Worm (Caenorhabditis elegans) whole organism, L1 larva: ENCODE results near the gene C28C12.11.

Experiments
- C04F5.9 ChIP-seq: sonication (generic microtip); optimal IDR thresholded peaks from 2 replicates; lab custom pipeline; 2016; ENCODE audit warnings: missing genetic modification characterization, missing compliant biosample characterization
- C16A3.4 ChIP-seq: fragments of 150-350 bp; optimal IDR thresholded peaks from 2 replicates; lab custom pipeline; 2014; ENCODE audit warnings: missing biosample characterization, missing genetic modification characterization
- Y116A8C.19 ChIP-seq: sonication (generic microtip); optimal IDR thresholded peaks from 2 replicates; lab custom pipeline; 2016; ENCODE audit warnings: missing compliant biosample characterization, missing genetic modification characterization, borderline replicate concordance
- aha-1 ChIP-seq: fragments of 150-350 bp; optimal IDR thresholded peaks from 2 replicates; lab custom pipeline; 2014; ENCODE audit warnings: missing biosample characterization, missing genetic modification characterization
- aly-2 ChIP-seq: fragments of 150-350 bp; optimal IDR thresholded peaks from 2 replicates; lab custom pipeline; 2014; ENCODE audit warnings: missing biosample characterization, missing genetic modification characterization
- blmp-1 ChIP-seq: fragments of 150-350 bp; optimal IDR thresholded peaks from 2 replicates; lab custom pipeline; 2014; ENCODE audit warnings: missing biosample characterization, missing genetic modification characterization
- ceh-82 ChIP-seq, 3 experiments: fragments of 150-350 bp in 1 of 3; sonication (generic microtip) in 2 of 3; optimal IDR thresholded peaks; 2 replicates each; lab custom pipeline; 2014 to 2017; ENCODE audit warnings: missing biosample characterization in 3 of 3, missing genetic modification characterization in 3 of 3
- ceh-88 ChIP-seq: fragments of 200-800 bp; sonication (Bioruptor generic); IDR thresholded peaks from 2 replicates; pipeline ENCODE4 v1.3.6; 2022; ENCODE audit warnings: missing genetic modification characterization, missing compliant biosample characterization
- dpl-1 ChIP-seq, 3 experiments: fragments of 150-350 bp in 2 of 3; sonication (generic microtip) in 1 of 3; optimal IDR thresholded peaks; 2 replicates each; lab custom pipeline; 2014 to 2017; ENCODE audit warnings: missing biosample characterization in 3 of 3, missing genetic modification characterization in 3 of 3, missing genetic modification reagents in 3 of 3
- efl-3 ChIP-seq: fragments of 200-800 bp; sonication (Bioruptor generic); optimal IDR thresholded peaks from 2 replicates; lab custom pipeline; 2018; ENCODE audit warnings: mild to moderate bottlenecking, missing genetic modification characterization, missing compliant biosample characterization
- elt-2 ChIP-seq: sonication (generic microtip); optimal IDR thresholded peaks from 2 replicates; lab custom pipeline; 2016; ENCODE audit warnings: missing genetic modification characterization, mild to moderate bottlenecking, inconsistent platforms, missing compliant biosample characterization, missing genetic modification reagents
- fkh-10 ChIP-seq: sonication (generic microtip); optimal IDR thresholded peaks from 2 replicates; lab custom pipeline; 2017; ENCODE audit warnings: missing biosample characterization, missing genetic modification reagents, missing genetic modification characterization
- fos-1 ChIP-seq: fragments of 150-350 bp; optimal IDR thresholded peaks from 2 replicates; lab custom pipeline; 2014; ENCODE audit warnings: missing biosample characterization, missing genetic modification characterization
- hlh-17 ChIP-seq: fragments of 200-800 bp; sonication (Bioruptor generic); optimal IDR thresholded peaks from 2 replicates; lab custom pipeline; 2018; ENCODE audit warnings: missing genetic modification characterization, mild to moderate bottlenecking, missing compliant biosample characterization, moderate library complexity, borderline replicate concordance
- hlh-4 ChIP-seq: sonication (generic microtip); optimal IDR thresholded peaks from 2 replicates; lab custom pipeline; 2016; ENCODE audit warnings: mild to moderate bottlenecking, missing genetic modification characterization, missing compliant biosample characterization
- hpl-2 ChIP-seq: fragments of 150-350 bp; optimal IDR thresholded peaks from 2 replicates; lab custom pipeline; 2014; ENCODE audit warnings: missing biosample characterization, missing genetic modification reagents, missing genetic modification characterization
- irx-1 ChIP-seq: sonication (generic microtip); optimal IDR thresholded peaks from 2 replicates; lab custom pipeline; 2016; ENCODE audit warnings: missing genetic modification characterization, missing compliant biosample characterization
- isw-1 ChIP-seq: fragments of 200-800 bp; sonication (Bioruptor generic); IDR thresholded peaks from 2 replicates; pipeline ENCODE4 v1.3.6; 2022; ENCODE audit warnings: missing genetic modification characterization, missing compliant biosample characterization
- jun-1 ChIP-seq: fragments of 150-350 bp; optimal IDR thresholded peaks from 2 replicates; lab custom pipeline; 2014; ENCODE audit warnings: missing biosample characterization, missing genetic modification reagents, missing genetic modification characterization
- lin-13 ChIP-seq: fragments of 150-350 bp; optimal IDR thresholded peaks from 2 replicates; lab custom pipeline; 2014; ENCODE audit warnings: missing biosample characterization, missing genetic modification reagents, missing genetic modification characterization
- lin-15B ChIP-seq: fragments of 150-350 bp; sonication (generic microtip); optimal IDR thresholded peaks from 3 replicates; lab custom pipeline; 2014; ENCODE audit warnings: missing biosample characterization, missing genetic modification characterization
- lin-35 ChIP-seq, 2 experiments: fragments of 150-350 bp; optimal IDR thresholded peaks; 2 replicates each; lab custom pipeline; 2014; ENCODE audit warnings: missing biosample characterization in 2 of 2, missing genetic modification characterization in 2 of 2, missing genetic modification reagents in 2 of 2
- lin-39 ChIP-seq: fragments of 150-350 bp; optimal IDR thresholded peaks from 2 replicates; lab custom pipeline; 2014; ENCODE audit warnings: missing biosample characterization, missing genetic modification reagents, missing genetic modification characterization
- lir-3 ChIP-seq: sonication (generic microtip); optimal IDR thresholded peaks from 2 replicates; lab custom pipeline; 2016; ENCODE audit warnings: mild to moderate bottlenecking, missing genetic modification characterization, moderate library complexity, missing compliant biosample characterization; ENCODE audit not compliant: poor library complexity
- mab-9 ChIP-seq: fragments of 200-800 bp; sonication (Bioruptor generic); IDR thresholded peaks from 2 replicates; pipeline ENCODE4 v1.3.6; 2022; ENCODE audit warnings: missing genetic modification reagents, missing genetic modification characterization, missing compliant biosample characterization
- mdl-1 ChIP-seq, 2 experiments: fragments of 150-350 bp; optimal IDR thresholded peaks; 2 replicates each; lab custom pipeline; 2014 to 2017; ENCODE audit warnings: missing biosample characterization in 2 of 2, missing genetic modification characterization in 2 of 2, inconsistent platforms in 1 of 2
- mef-2 ChIP-seq: fragments of 150-350 bp; optimal IDR thresholded peaks from 2 replicates; lab custom pipeline; 2014; ENCODE audit warnings: missing biosample characterization, missing genetic modification characterization
- mep-1 ChIP-seq: fragments of 150-350 bp; optimal IDR thresholded peaks from 2 replicates; lab custom pipeline; 2014; ENCODE audit warnings: missing biosample characterization, missing genetic modification characterization
- nhr-11 ChIP-seq: fragments of 150-350 bp; optimal IDR thresholded peaks from 2 replicates; lab custom pipeline; 2014; ENCODE audit warnings: missing biosample characterization, missing genetic modification characterization
- nhr-12 ChIP-seq: sonication (generic microtip); optimal IDR thresholded peaks from 2 replicates; lab custom pipeline; 2017; ENCODE audit warnings: missing biosample characterization, missing genetic modification characterization
- nhr-20 ChIP-seq: sonication (generic microtip); optimal IDR thresholded peaks from 2 replicates; lab custom pipeline; 2016; ENCODE audit warnings: mild to moderate bottlenecking, missing genetic modification characterization, missing compliant biosample characterization
- nhr-237 ChIP-seq: fragments of 150-350 bp; optimal IDR thresholded peaks from 2 replicates; lab custom pipeline; 2014; ENCODE audit warnings: missing biosample characterization, missing genetic modification characterization
- nhr-47 ChIP-seq: sonication (generic microtip); optimal IDR thresholded peaks from 2 replicates; lab custom pipeline; 2016; ENCODE audit warnings: mild to moderate bottlenecking, missing genetic modification characterization, moderate library complexity, missing compliant biosample characterization
- nhr-71 ChIP-seq: sonication (generic microtip); optimal IDR thresholded peaks from 2 replicates; lab custom pipeline; 2016; ENCODE audit warnings: mild to moderate bottlenecking, missing genetic modification characterization, moderate library complexity, missing compliant biosample characterization
- nhr-77 ChIP-seq: fragments of 150-350 bp; optimal IDR thresholded peaks from 2 replicates; lab custom pipeline; 2014; ENCODE audit warnings: missing biosample characterization, missing genetic modification characterization
- nhr-84 ChIP-seq: sonication (generic microtip); optimal IDR thresholded peaks from 2 replicates; lab custom pipeline; 2017; ENCODE audit warnings: missing biosample characterization, missing genetic modification characterization
- nhr-85 ChIP-seq: sonication (generic microtip); peaks from one replicate; lab custom pipeline; 2016; ENCODE audit warnings: missing genetic modification characterization, inconsistent platforms, missing compliant biosample characterization
- nhr-90 ChIP-seq: sonication (generic microtip); optimal IDR thresholded peaks from 2 replicates; lab custom pipeline; 2016; ENCODE audit warnings: mild to moderate bottlenecking, missing genetic modification characterization, missing compliant biosample characterization; ENCODE audit not compliant: poor library complexity
- pag-3 ChIP-seq: sonication (generic microtip); optimal IDR thresholded peaks from 2 replicates; lab custom pipeline; 2017; ENCODE audit warnings: missing genetic modification characterization, mild to moderate bottlenecking, missing compliant biosample characterization, antibody characterized with exemption, borderline replicate concordance; ENCODE audit not compliant: insufficient read depth
- pax-3 ChIP-seq: fragments of 200-800 bp; sonication (Bioruptor generic); optimal IDR thresholded peaks from 2 replicates; lab custom pipeline; 2018; ENCODE audit warnings: mild to moderate bottlenecking, missing genetic modification characterization, moderate library complexity, missing compliant biosample characterization
- rnt-1 ChIP-seq: sonication (generic microtip); optimal IDR thresholded peaks from 2 replicates; lab custom pipeline; 2016; ENCODE audit warnings: mild to moderate bottlenecking, missing genetic modification characterization, moderate library complexity, missing compliant biosample characterization
- snu-23 ChIP-seq: sonication (generic microtip); optimal IDR thresholded peaks from 2 replicates; lab custom pipeline; 2016; ENCODE audit warnings: missing genetic modification characterization, missing compliant biosample characterization
- sox-4 ChIP-seq: sonication (generic microtip); optimal IDR thresholded peaks from 2 replicates; lab custom pipeline; 2016; ENCODE audit warnings: missing genetic modification characterization, missing compliant biosample characterization
- sup-37 ChIP-seq: fragments of 200-800 bp; sonication (Bioruptor generic); optimal IDR thresholded peaks from 2 replicates; lab custom pipeline; 2018; ENCODE audit warnings: mild to moderate bottlenecking, missing genetic modification characterization, missing compliant biosample characterization
- tbx-2 ChIP-seq: sonication (generic microtip); optimal IDR thresholded peaks from 2 replicates; lab custom pipeline; 2016; ENCODE audit warnings: missing genetic modification characterization, missing compliant biosample characterization
- tlp-1 ChIP-seq: fragments of 150-350 bp; optimal IDR thresholded peaks from 2 replicates; lab custom pipeline; 2014; ENCODE audit warnings: missing biosample characterization, missing genetic modification characterization
- unc-62 ChIP-seq: fragments of 150-350 bp; optimal IDR thresholded peaks from 2 replicates; lab custom pipeline; 2014; ENCODE audit warnings: missing biosample characterization, missing genetic modification reagents, missing genetic modification characterization
- unc-98 ChIP-seq: fragments of 200-800 bp; sonication (Bioruptor generic); IDR thresholded peaks from 2 replicates; pipeline ENCODE4 v1.3.6; 2022; ENCODE audit warnings: missing genetic modification characterization, missing compliant biosample characterization
- vab-15 ChIP-seq: sonication (generic microtip); optimal IDR thresholded peaks from 2 replicates; lab custom pipeline; 2017; ENCODE audit warnings: missing genotype, mild to moderate bottlenecking, missing genetic modification characterization, missing compliant biosample characterization
- xbp-1 ChIP-seq: sonication (generic microtip); optimal IDR thresholded peaks from 2 replicates; lab custom pipeline; 2016; ENCODE audit warnings: missing genetic modification characterization, missing compliant biosample characterization
- zag-1 ChIP-seq: fragments of 150-350 bp; optimal IDR thresholded peaks from 2 replicates; lab custom pipeline; 2014; ENCODE audit warnings: missing biosample characterization, missing genetic modification characterization
- zip-4 ChIP-seq: fragments of 200-800 bp; sonication (Bioruptor generic); optimal IDR thresholded peaks from 2 replicates; lab custom pipeline; 2018; ENCODE audit warnings: mild to moderate bottlenecking, missing genetic modification characterization, moderate library complexity, missing compliant biosample characterization
- ztf-4 ChIP-seq: fragments of 150-350 bp; optimal IDR thresholded peaks from 2 replicates; lab custom pipeline; 2014; ENCODE audit warnings: missing biosample characterization, missing genetic modification characterization

C28C12.11 gene

ce11 chrIV:8432709-8433108, 41.1 kb upstream of the C28C12.11 start, which contains the start of the genes T26A8.4 and pdtf-1 (continued):
- TF ChIP-seq lin-35 (GFP tag; optimal IDR thresholded peaks at IDR 0.05; lab: Kevin White, UChicago) = peak; percentile 82 to 94
- TF ChIP-seq ceh-82 (tag; optimal IDR thresholded peaks at IDR 0.05; lab: Kevin White, UChicago) = peak; percentile 95 to 98 (median 96)
- no peak for TF ChIP-seq hlh-4 (tag; lab: Kevin White, UChicago)
- TF ChIP-seq efl-3 (GFP tag; lab: Kevin White, UChicago) = no peak
- TF ChIP-seq ceh-88 (GFP tag; lab: Robert Waterston, UW) = peak; percentile 82
- TF ChIP-seq zag-1 (tag; lab: Kevin White, UChicago) = no peak
- peak; percentile 29 for TF ChIP-seq zip-4 (GFP tag; lab: Kevin White, UChicago)
- peak; percentile 7 to 97 for TF ChIP-seq mdl-1 (tag; optimal IDR thresholded peaks at IDR 0.05; lab: Kevin White, UChicago)
- peak; percentile 95 for TF ChIP-seq mep-1 (tag; lab: Kevin White, UChicago)
- TF ChIP-seq nhr-85 = peak; percentile 95
- TF ChIP-seq nhr-84 (tag; lab: Kevin White, UChicago) = no peak
- TF ChIP-seq blmp-1 (tag; lab: Kevin White, UChicago) = peak; percentile 87
- TF ChIP-seq mef-2 (tag; lab: Kevin White, UChicago) = peak; percentile 94
- peak; percentile 94 for TF ChIP-seq nhr-20
- peak; percentile 96 for TF ChIP-seq snu-23
- peak; percentile 72 for TF ChIP-seq lin-39 (tag; lab: Kevin White, UChicago)
- peak; percentile 95 for TF ChIP-seq nhr-47
- no peak for TF ChIP-seq hlh-17
- TF ChIP-seq pax-3 (tag; lab: Kevin White, UChicago) = peak; percentile 82
- TF ChIP-seq nhr-12 = no peak
- peak; percentile 91 for TF ChIP-seq isw-1 (GFP tag; lab: Robert Waterston, UW)
- peak; percentile 65 for TF ChIP-seq hpl-2
- peak; percentile 24 for TF ChIP-seq vab-15 (tag; lab: Kevin White, UChicago)
- TF ChIP-seq unc-62 (GFP tag; lab: Kevin White, UChicago) = peak; percentile 19
- peak; percentile 67 for TF ChIP-seq lir-3
- peak; percentile 50 for TF ChIP-seq aly-2
- TF ChIP-seq sup-37 (GFP tag; lab: Kevin White, UChicago) = no peak
- peak; percentile 81 to 84 (median 83) for TF ChIP-seq dpl-1 (GFP tag; optimal IDR thresholded peaks at IDR 0.05; lab: Kevin White, UChicago)
- TF ChIP-seq nhr-77 (tag; lab: Kevin White, UChicago) = peak; percentile 95
- TF ChIP-seq nhr-90 = peak; percentile 92
- TF ChIP-seq tlp-1 (tag; lab: Kevin White, UChicago) = no peak
- peak; percentile 95 for TF ChIP-seq xbp-1 (tag; lab: Kevin White, UChicago)
- TF ChIP-seq nhr-11 = peak; percentile 84
- peak; percentile 97 for TF ChIP-seq lin-13 (GFP tag; lab: Kevin White, UChicago)
- peak; percentile 83 for TF ChIP-seq irx-1 (tag; lab: Kevin White, UChicago)
- peak; percentile 57 for TF ChIP-seq aha-1
- peak; percentile 43; the same call in 1 of the 2 replicates for TF ChIP-seq mab-9 (GFP tag; lab: Robert Waterston, UW)
- no peak for TF ChIP-seq Y116A8C.19 (tag; lab: Kevin White, UChicago)
- TF ChIP-seq sox-4 (tag; lab: Kevin White, UChicago) = peak; percentile 48
- TF ChIP-seq fkh-10 (GFP tag; lab: Kevin White, UChicago) = peak; percentile 86
- peak; percentile 94 for TF ChIP-seq rnt-1
- TF ChIP-seq jun-1 = peak; percentile 96
- peak; percentile 90 for TF ChIP-seq lin-15B (tag; lab: Kevin White, UChicago)
- TF ChIP-seq pag-3 (tag; lab: Kevin White, UChicago) = no peak
- peak; percentile 93 for TF ChIP-seq tbx-2 (tag; lab: Kevin White, UChicago)
- TF ChIP-seq elt-2 (tag; lab: Kevin White, UChicago) = peak; percentile 49
- no peak for TF ChIP-seq unc-98 (GFP tag; lab: Robert Waterston, UW)
- peak; percentile 96 for TF ChIP-seq fos-1 (tag; lab: Kevin White, UChicago)
- peak; percentile 42 for TF ChIP-seq C04F5.9 (tag; lab: Kevin White, UChicago)
- peak; percentile 97 for TF ChIP-seq nhr-71 (tag; lab: Kevin White, UChicago)
- TF ChIP-seq ztf-4 = peak; percentile 92
- peak; percentile 98 for TF ChIP-seq C16A3.4
- TF ChIP-seq nhr-237 (tag; lab: Kevin White, UChicago) = peak; percentile 80
